Worm (Caenorhabditis elegans): ENCODE data around the gene AC3.5.

DNA sequence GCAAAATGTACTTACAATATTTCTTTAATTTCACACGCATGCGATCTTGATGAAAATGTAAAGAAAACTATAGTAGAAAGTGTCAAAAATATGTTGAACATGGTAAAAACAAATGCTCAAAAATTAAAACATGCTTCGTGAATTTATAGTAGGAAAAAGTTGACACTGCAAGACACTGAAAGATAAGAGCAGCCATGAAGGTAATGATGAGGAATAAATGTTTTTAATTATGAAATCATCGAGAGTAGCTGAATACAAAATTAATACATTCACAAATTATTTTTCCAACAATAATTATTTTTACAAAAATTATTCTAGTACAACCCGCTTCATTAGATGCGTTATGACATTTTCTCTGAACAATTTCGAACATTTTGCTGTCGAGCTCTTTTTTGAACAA, 28.6 kb downstream of the AC3.5 start, which contains the start of gene F15H10.10:
- TF ChIP-seq nhr-237 (tag; optimal IDR thresholded peaks at IDR 0.05) = no peak
- TF ChIP-seq R02D3.7 (tag; optimal IDR thresholded peaks at IDR 0.05) = no peak
